Fruit fly (Drosophila melanogaster) whole organism, embryonic: ENCODE measurements around the gene mio.
A peak's percentile ranks its signal among the peaks of the same experiment; 100 is the strongest.

ENCODE experiments used
- Atf3 ChIP-seq: fragments of 200-800 bp; sonication (Bioruptor generic); optimal IDR thresholded peaks from 3 replicates; lab custom pipeline; 2016; ENCODE audit warnings: missing biosample characterization, missing genetic modification characterization
- CG10431 ChIP-seq: fragments of 200-800 bp; sonication (Bioruptor generic); optimal IDR thresholded peaks from 3 replicates; lab custom pipeline; 2018; ENCODE audit warnings: missing biosample characterization, mild to moderate bottlenecking, missing genetic modification characterization
- CG11695 ChIP-seq: fragments of 200-800 bp; sonication (Bioruptor generic); IDR thresholded peaks from 3 replicates; pipeline ENCODE4 v1.3.6; 2022; ENCODE audit warnings: missing biosample characterization, missing genetic modification characterization
- CG12219 ChIP-seq: fragments of 200-800 bp; sonication (Bioruptor generic); optimal IDR thresholded peaks from 3 replicates; lab custom pipeline; 2018; ENCODE audit warnings: missing biosample characterization, mild to moderate bottlenecking, missing genetic modification characterization
- CG12391 ChIP-seq: fragments of 200-800 bp; sonication (Bioruptor generic); optimal IDR thresholded peaks from 3 replicates; lab custom pipeline; 2018; ENCODE audit warnings: missing biosample characterization, mild to moderate bottlenecking, missing genetic modification characterization, moderate library complexity
- CG13287 ChIP-seq: fragments of 200-800 bp; sonication (Bioruptor generic); IDR thresholded peaks from 2 replicates; pipeline ENCODE4 v1.3.6; 2022; ENCODE audit warnings: missing biosample characterization, missing genetic modification characterization; ENCODE audit not compliant: partially characterized antibody
- CG14965 ChIP-seq: fragments of 200-800 bp; sonication (Bioruptor generic); optimal IDR thresholded peaks from 2 replicates; lab custom pipeline; 2016; ENCODE audit warnings: missing biosample characterization, missing genetic modification characterization, borderline replicate concordance
- CG1647 ChIP-seq: fragments of 200-800 bp; sonication (Bioruptor generic); optimal IDR thresholded peaks from 3 replicates; lab custom pipeline; 2016; ENCODE audit warnings: missing biosample characterization, missing genetic modification characterization
- CG2199 ChIP-seq: fragments of 200-800 bp; sonication (Bioruptor generic); IDR thresholded peaks from 3 replicates; pipeline ENCODE4 v1.3.6; 2022; ENCODE audit warnings: missing biosample characterization, missing genetic modification characterization
- CG3281 ChIP-seq: fragments of 200-800 bp; sonication (Bioruptor generic); optimal IDR thresholded peaks from 3 replicates; lab custom pipeline; 2017; ENCODE audit warnings: missing biosample characterization, mild to moderate bottlenecking, missing genetic modification characterization
- CG33213 ChIP-seq: fragments of 200-800 bp; sonication (Bioruptor generic); optimal IDR thresholded peaks from 3 replicates; lab custom pipeline; 2016; ENCODE audit warnings: missing biosample characterization, missing genetic modification characterization
- CG5180 ChIP-seq: fragments of 200-800 bp; sonication (Bioruptor generic); optimal IDR thresholded peaks from 3 replicates; lab custom pipeline; 2017; ENCODE audit warnings: missing biosample characterization, missing genetic modification characterization, mild to moderate bottlenecking, moderate library complexity, missing genetic modification reagents
- CG5245 ChIP-seq: fragments of 200-800 bp; sonication (Bioruptor generic); optimal IDR thresholded peaks from 3 replicates; lab custom pipeline; 2016; ENCODE audit warnings: missing biosample characterization, missing genetic modification characterization
- CG6254 ChIP-seq: fragments of 200-800 bp; sonication (Bioruptor generic); optimal IDR thresholded peaks from 3 replicates; lab custom pipeline; 2017; ENCODE audit warnings: mild to moderate bottlenecking, missing biosample characterization, missing genetic modification reagents, missing genetic modification characterization
- CG6683 ChIP-seq: fragments of 200-800 bp; sonication (Bioruptor generic); optimal IDR thresholded peaks from 2 replicates; lab custom pipeline; 2017; ENCODE audit warnings: missing biosample characterization, mild to moderate bottlenecking, missing genetic modification characterization, missing genetic modification reagents
- CG7839 ChIP-seq: fragments of 200-800 bp; sonication (Bioruptor generic); optimal IDR thresholded peaks from 3 replicates; lab custom pipeline; 2018; ENCODE audit warnings: missing biosample characterization, mild to moderate bottlenecking, missing genetic modification characterization, moderate library complexity
- CG8089 ChIP-seq: fragments of 200-800 bp; sonication (Bioruptor generic); optimal IDR thresholded peaks from 3 replicates; lab custom pipeline; 2016; ENCODE audit warnings: missing biosample characterization, missing genetic modification characterization
- CTCF ChIP-seq: fragments of 200-800 bp; sonication (Bioruptor generic); optimal IDR thresholded peaks from 2 replicates; lab custom pipeline; 2017; ENCODE audit warnings: missing biosample characterization, mild to moderate bottlenecking, missing genetic modification characterization, moderate library complexity
- CrebB ChIP-seq: fragments of 200-800 bp; sonication (Bioruptor generic); optimal IDR thresholded peaks from 3 replicates; lab custom pipeline; 2018; ENCODE audit warnings: missing biosample characterization, mild to moderate bottlenecking, missing genetic modification characterization
- E2f1 ChIP-seq: fragments of 200-800 bp; sonication (Bioruptor generic); IDR thresholded peaks from 2 replicates; pipeline ENCODE4 v1.3.6; 2022; ENCODE audit warnings: missing biosample characterization, missing genetic modification characterization
- Eip74EF ChIP-seq, 2 experiments: fragments of 200-800 bp in 1 of 2; fragments of >200 bp in 1 of 2; sonication (Bioruptor generic) in 1 of 2; optimal IDR thresholded peaks; 2 replicates each; lab custom pipeline; 2017 to 2019; ENCODE audit warnings: missing biosample characterization in 2 of 2, missing genetic modification characterization in 2 of 2, mild to moderate bottlenecking in 1 of 2, moderate library complexity in 1 of 2
- Gsc ChIP-seq: fragments of 200-800 bp; sonication (Bioruptor generic); IDR thresholded peaks from 2 replicates; pipeline ENCODE4 v1.3.6; 2022; ENCODE audit warnings: missing biosample characterization, missing genetic modification characterization
- H2.0 ChIP-seq: fragments of 200-800 bp; sonication (Bioruptor generic); IDR thresholded peaks from 2 replicates; pipeline ENCODE4 v1.3.6; 2022; ENCODE audit warnings: missing biosample characterization, missing genetic modification characterization
- Hr3 ChIP-seq: fragments of 200-800 bp; sonication (Bioruptor generic); optimal IDR thresholded peaks from 3 replicates; lab custom pipeline; 2016; ENCODE audit warnings: missing biosample characterization, missing genetic modification characterization
- Max ChIP-seq: fragments of 200-800 bp; sonication (Bioruptor generic); optimal IDR thresholded peaks from 2 replicates; lab custom pipeline; 2016; ENCODE audit warnings: missing biosample characterization, mild to moderate bottlenecking, missing genetic modification characterization
- NFAT ChIP-seq: fragments of 200-800 bp; sonication (Bioruptor generic); IDR thresholded peaks from 2 replicates; pipeline ENCODE4 v1.3.6; 2022; ENCODE audit warnings: missing biosample characterization, missing genetic modification characterization
- Neu2 ChIP-seq: fragments of 200-800 bp; sonication (Bioruptor generic); optimal IDR thresholded peaks from 3 replicates; lab custom pipeline; 2016; ENCODE audit warnings: missing biosample characterization, missing genetic modification characterization, borderline replicate concordance
- Oli ChIP-seq: fragments of 200-800 bp; sonication (Bioruptor generic); optimal IDR thresholded peaks from 2 replicates; lab custom pipeline; 2018; ENCODE audit warnings: missing biosample characterization, mild to moderate bottlenecking, missing genetic modification characterization, moderate library complexity
- Sox100B ChIP-seq: fragments of 200-800 bp; sonication (Bioruptor generic); optimal IDR thresholded peaks from 3 replicates; lab custom pipeline; 2018; ENCODE audit warnings: missing biosample characterization, mild to moderate bottlenecking, missing genetic modification characterization
- Sry-δ ChIP-seq: fragments of 200-800 bp; sonication (Bioruptor generic); optimal IDR thresholded peaks from 2 replicates; lab custom pipeline; 2016; ENCODE audit warnings: missing biosample characterization, missing genetic modification characterization
- abd-A ChIP-seq: fragments of 200-800 bp; sonication (Bioruptor generic); optimal IDR thresholded peaks from 3 replicates; lab custom pipeline; 2019; ENCODE audit warnings: missing biosample characterization, mild to moderate bottlenecking, missing genetic modification characterization, moderate library complexity
- aop ChIP-seq: fragments of 200-800 bp; sonication (Bioruptor generic); IDR thresholded peaks from 2 replicates; pipeline ENCODE4 v1.3.6; 2022; ENCODE audit warnings: missing biosample characterization, missing genetic modification characterization
- da ChIP-seq: fragments of 200-800 bp; sonication (Bioruptor generic); optimal IDR thresholded peaks from 2 replicates; lab custom pipeline; 2016; ENCODE audit warnings: missing biosample characterization, missing genetic modification characterization
- dm ChIP-seq: fragments of 200-800 bp; sonication (Bioruptor generic); optimal IDR thresholded peaks from 3 replicates; lab custom pipeline; 2016; ENCODE audit warnings: missing biosample characterization, missing genetic modification characterization
- en ChIP-seq: fragments of 200-800 bp; sonication (Bioruptor generic); optimal IDR thresholded peaks from 2 replicates; lab custom pipeline; 2016; ENCODE audit warnings: missing biosample characterization, missing genetic modification characterization
- gfzf ChIP-seq: fragments of 200-800 bp; sonication (Bioruptor generic); optimal IDR thresholded peaks from 2 replicates; lab custom pipeline; 2016; ENCODE audit warnings: missing biosample characterization, mild to moderate bottlenecking, missing genetic modification characterization, moderate library complexity
- lmd ChIP-seq: fragments of 200-800 bp; sonication (Bioruptor generic); IDR thresholded peaks from 2 replicates; pipeline ENCODE4 v1.3.6; 2022; ENCODE audit warnings: missing biosample characterization, missing genetic modification characterization
- mld ChIP-seq: fragments of 200-800 bp; sonication (Bioruptor generic); IDR thresholded peaks from 3 replicates; pipeline ENCODE4 v1.3.6; 2022; ENCODE audit warnings: missing biosample characterization, missing genetic modification characterization; ENCODE audit not compliant: partially characterized antibody
- nom ChIP-seq: fragments of 200-800 bp; sonication (Bioruptor generic); optimal IDR thresholded peaks from 2 replicates; lab custom pipeline; 2017; ENCODE audit warnings: missing biosample characterization, missing genetic modification characterization, mild to moderate bottlenecking, moderate library complexity, missing genetic modification reagents
- odd ChIP-seq: fragments of 200-800 bp; sonication (Bioruptor generic); optimal IDR thresholded peaks from 2 replicates; lab custom pipeline; 2017; ENCODE audit warnings: missing biosample characterization, mild to moderate bottlenecking, missing genetic modification characterization
- pan ChIP-seq, 4 experiments: fragments of >200 bp in 3 of 4; fragments of 200-800 bp in 1 of 4; sonication (Bioruptor generic) in 1 of 4; optimal IDR thresholded peaks in 3 of 4; IDR thresholded peaks in 1 of 4; 2 replicates each; pipeline versions ENCODE4 v1.3.6 to Lab custom; 2017 to 2022; ENCODE audit warnings: missing biosample characterization in 2 of 4, missing genetic modification characterization in 2 of 4, mixed read lengths in 1 of 4
- pros ChIP-seq: fragments of 200-800 bp; sonication (Bioruptor generic); optimal IDR thresholded peaks from 3 replicates; lab custom pipeline; 2019; ENCODE audit warnings: missing biosample characterization, mild to moderate bottlenecking, missing genetic modification characterization, moderate library complexity
- pzg ChIP-seq: fragments of 200-800 bp; sonication (Bioruptor generic); optimal IDR thresholded peaks from 3 replicates; lab custom pipeline; 2018; ENCODE audit warnings: missing biosample characterization, mild to moderate bottlenecking, missing genetic modification characterization, moderate library complexity
- ranshi ChIP-seq: fragments of 200-800 bp; sonication (Bioruptor generic); IDR thresholded peaks from 2 replicates; pipeline ENCODE4 v1.3.6; 2022; ENCODE audit warnings: missing biosample characterization, missing genetic modification characterization
- run ChIP-seq: fragments of 200-800 bp; sonication (Bioruptor generic); optimal IDR thresholded peaks from 3 replicates; lab custom pipeline; 2018; ENCODE audit warnings: missing biosample characterization, mild to moderate bottlenecking, missing genetic modification characterization
- slbo ChIP-seq: fragments of 200-800 bp; sonication (Bioruptor generic); IDR thresholded peaks from 2 replicates; pipeline ENCODE4 v1.3.6; 2022; ENCODE audit warnings: missing biosample characterization, missing genetic modification characterization
- sna ChIP-seq: fragments of 200-800 bp; sonication (Bioruptor generic); IDR thresholded peaks from 2 replicates; pipeline ENCODE4 v1.3.6; 2022; ENCODE audit warnings: missing biosample characterization, missing genetic modification characterization; ENCODE audit not compliant: partially characterized antibody
- sr ChIP-seq: fragments of 200-800 bp; sonication (Bioruptor generic); IDR thresholded peaks from 3 replicates; pipeline ENCODE4 v1.3.6; 2022; ENCODE audit warnings: missing biosample characterization, missing genetic modification characterization
- trem ChIP-seq: fragments of 200-800 bp; optimal IDR thresholded peaks from 3 replicates; lab custom pipeline; 2019; ENCODE audit warnings: missing biosample characterization, mild to moderate bottlenecking, missing genetic modification characterization, moderate library complexity
- trh ChIP-seq: fragments of 200-800 bp; sonication (Bioruptor generic); optimal IDR thresholded peaks from 2 replicates; lab custom pipeline; 2016; ENCODE audit warnings: missing biosample characterization, missing genetic modification characterization
- zen ChIP-seq: fragments of 200-800 bp; sonication (Bioruptor generic); optimal IDR thresholded peaks from 3 replicates; lab custom pipeline; 2018; ENCODE audit warnings: missing biosample characterization, mild to moderate bottlenecking, missing genetic modification characterization, moderate library complexity

Gene mio

dm6 chr2L:2236722-2237121 is 19.6 kb downstream of the mio start, which contains the start of gene Sec24CD (continued):
- no peak for TF ChIP-seq CG2199
- TF ChIP-seq mld: peak; percentile 94
- TF ChIP-seq pzg: peak; percentile 84
- no peak for TF ChIP-seq CG3281
- TF ChIP-seq Max (GFP tag; lab: Kevin White, UChicago): no peak
- TF ChIP-seq CG12219: no peak
- no peak for TF ChIP-seq CG8089 (GFP tag; lab: Kevin White, UChicago)
- no peak for TF ChIP-seq Atf3 (GFP tag; lab: Kevin White, UChicago)
- TF ChIP-seq Oli (tag; lab: Kevin White, UChicago): no peak
- no peak for TF ChIP-seq Sox100B (GFP tag; lab: Kevin White, UChicago)
- TF ChIP-seq CG33213 (GFP tag; lab: Kevin White, UChicago): peak; percentile 0
- no peak for TF ChIP-seq E2f1 (GFP tag; lab: Robert Waterston, UW)
- peak; percentile 52 for TF ChIP-seq CG12391 (tag; lab: Kevin White, UChicago)
- no peak for TF ChIP-seq odd (GFP tag; lab: Kevin White, UChicago)
- no peak for TF ChIP-seq Eip74EF (GFP tag; optimal IDR thresholded peaks at IDR 0.05; lab: Kevin White, UChicago)
- TF ChIP-seq CG6254 (GFP tag; lab: Kevin White, UChicago): no peak
- TF ChIP-seq CG5180 (GFP tag; lab: Kevin White, UChicago): no peak
- no peak for TF ChIP-seq sr (GFP tag; lab: Robert Waterston, UW)
- no peak for TF ChIP-seq slbo (GFP tag; lab: Robert Waterston, UW)
- no peak for TF ChIP-seq NFAT (GFP tag; lab: Robert Waterston, UW)
- no peak for TF ChIP-seq Neu2 (GFP tag; lab: Kevin White, UChicago)
- TF ChIP-seq sna: peak; percentile 96
- TF ChIP-seq pros (GFP tag; lab: Kevin White, UChicago): no peak
- TF ChIP-seq CG11695: 0 out of 3 replicates have a peak, but pooled peaks have one; percentile 14
- peak; percentile 4 for TF ChIP-seq gfzf (GFP tag; lab: Kevin White, UChicago)
- TF ChIP-seq Hr3 (GFP tag; lab: Kevin White, UChicago): no peak
- TF ChIP-seq CG6683 (GFP tag; lab: Kevin White, UChicago): no peak
- peak; percentile 80 for TF ChIP-seq trem (tag; lab: Kevin White, UChicago)
- no peak for TF ChIP-seq CG7839 (tag; lab: Kevin White, UChicago)
- TF ChIP-seq Sry-δ: peak; percentile 74
- TF ChIP-seq run (tag; lab: Kevin White, UChicago): no peak
- TF ChIP-seq Gsc (GFP tag; lab: Robert Waterston, UW): no peak
- TF ChIP-seq pan (optimal IDR thresholded peaks at IDR 0.05; lab: Kevin White, UChicago): no peak
- no peak for TF ChIP-seq pan (GFP tag; optimal IDR thresholded peaks at IDR 0.05 in 1 of 2, IDR thresholded peaks at IDR 0.05 in 1 of 2)
- peak; percentile 97 for TF ChIP-seq CG13287
- no peak for TF ChIP-seq ranshi (GFP tag; lab: Robert Waterston, UW)
- no peak for TF ChIP-seq H2.0 (GFP tag; lab: Robert Waterston, UW)
- no peak for TF ChIP-seq abd-A (tag; lab: Kevin White, UChicago)
- TF ChIP-seq CrebB (tag; lab: Kevin White, UChicago): peak; percentile 68
- TF ChIP-seq da (GFP tag; lab: Kevin White, UChicago): no peak
- no peak for TF ChIP-seq lmd (GFP tag; lab: Robert Waterston, UW)
- peak; percentile 24 for TF ChIP-seq zen (tag; lab: Kevin White, UChicago)
- no peak for TF ChIP-seq trh (GFP tag; lab: Kevin White, UChicago)
- no peak for TF ChIP-seq dm (GFP tag; lab: Kevin White, UChicago)
- no peak for TF ChIP-seq CTCF
- peak; percentile 73 for TF ChIP-seq nom (GFP tag; lab: Kevin White, UChicago)
- no peak for TF ChIP-seq aop (GFP tag; lab: Robert Waterston, UW)
- no peak for TF ChIP-seq CG5245 (GFP tag; lab: Kevin White, UChicago)
- TF ChIP-seq CG1647: no peak
- no peak for TF ChIP-seq CG10431 (GFP tag; lab: Kevin White, UChicago)
- TF ChIP-seq en: no peak
- TF ChIP-seq CG14965: no peak
